Fruit fly (Drosophila melanogaster): ENCODE data around the gene CG5653.

DNA sequence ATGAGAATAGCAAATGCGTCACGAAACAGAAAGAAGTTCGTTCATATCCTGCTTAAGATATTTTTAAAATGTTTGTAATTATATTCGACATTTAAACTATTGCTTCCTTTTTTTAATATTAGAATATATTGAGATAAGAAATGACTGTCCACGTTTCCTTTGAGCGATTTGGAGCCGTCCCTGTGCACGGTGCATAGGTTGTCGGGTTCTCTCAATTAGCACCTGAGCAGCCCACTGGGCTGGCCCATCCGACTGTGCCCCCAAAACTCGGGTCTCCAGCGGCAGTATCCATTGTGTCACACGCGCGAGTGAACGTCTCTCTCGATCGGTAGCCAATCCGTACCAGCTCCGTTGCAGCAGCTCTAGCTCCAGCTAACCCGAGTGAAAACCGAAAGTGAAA lies 7.6 kb downstream of the CG5653 start, which contains the start of gene CG13313:
- TF ChIP-seq pan (optimal IDR thresholded peaks at IDR 0.05) (no peak), psq (optimal IDR thresholded peaks at IDR 0.05) (no peak), usp (GFP tag; optimal IDR thresholded peaks at IDR 0.05) (no peak), EcR (GFP tag; optimal IDR thresholded peaks at IDR 0.05) (no peak), Dll (optimal IDR thresholded peaks at IDR 0.05) (no peak)
